Fruit fly (Drosophila melanogaster): ENCODE measurements around the gene Nhe2.

The Nhe2 gene

dm6 chr2L:21108759-21109282, 4.5 kb downstream of the Nhe2 start (continued):
- TF ChIP-seq Hr51 (GFP tag; optimal IDR thresholded peaks at IDR 0.05) (peak; percentile 33 to 74), Oaz (GFP tag; IDR thresholded peaks at IDR 0.05) (no peak), Lpt (GFP tag; optimal IDR thresholded peaks at IDR 0.05) (no peak), zfh2 (GFP tag; optimal IDR thresholded peaks at IDR 0.05) (peak; percentile 6), CG4282 (GFP tag; optimal IDR thresholded peaks at IDR 0.05) (no peak), ara (GFP tag; IDR thresholded peaks at IDR 0.05) (peak; percentile 64; the same call in 1 of the 2 replicates), CG9876 (GFP tag; optimal IDR thresholded peaks at IDR 0.05) (no peak), Optix (GFP tag; IDR thresholded peaks at IDR 0.05) (no peak), Chrac-16 (GFP tag; optimal IDR thresholded peaks at IDR 0.05) (peak; percentile 33), CG6689 (GFP tag; IDR thresholded peaks at IDR 0.05) (peak; percentile 54; the same call in 1 of the 2 replicates), luna (GFP tag; optimal IDR thresholded peaks at IDR 0.05) (no peak), CG30020 (tag; optimal IDR thresholded peaks at IDR 0.05) (peak; percentile 44), nerfin-2 (GFP tag; IDR thresholded peaks at IDR 0.05; ENCODE audit: partially characterized antibody) (no peak), CG4404 (GFP tag; IDR thresholded peaks at IDR 0.05) (no peak; the same call in 1 of the 2 replicates), bbx (GFP tag; IDR thresholded peaks at IDR 0.05; ENCODE audit: partially characterized antibody) (no peak), Ets97D (GFP tag; optimal IDR thresholded peaks at IDR 0.05) (peak; percentile 38), ewg (GFP tag; optimal IDR thresholded peaks at IDR 0.05) (peak; percentile 48), Fer3 (tag; optimal IDR thresholded peaks at IDR 0.05) (peak; percentile 20), Six4 (GFP tag; optimal IDR thresholded peaks at IDR 0.05) (no peak), HHEX (GFP tag; optimal IDR thresholded peaks at IDR 0.05) (peak; percentile 15), CG4424 (GFP tag; optimal IDR thresholded peaks at IDR 0.05) (peak; percentile 40), dpn (GFP tag; optimal IDR thresholded peaks at IDR 0.05) (peak; percentile 4 to 29), CG8290 (GFP tag; optimal IDR thresholded peaks at IDR 0.05) (peak; percentile 67), CG8290 (tag; optimal IDR thresholded peaks at IDR 0.05) (peak; percentile 2 to 60), HmgD (GFP tag; optimal IDR thresholded peaks at IDR 0.05) (no peak), tna (GFP tag; IDR thresholded peaks at IDR 0.05; ENCODE audit: partially characterized antibody) (no peak), CG3726 (GFP tag; IDR thresholded peaks at IDR 0.05) (no peak), Oli (tag; optimal IDR thresholded peaks at IDR 0.05) (peak; percentile 72), mirr (GFP tag; optimal IDR thresholded peaks at IDR 0.05) (no peak), Hr78 (GFP tag; optimal IDR thresholded peaks at IDR 0.05) (peak in 1 of 2 experiments; percentile 19), NC2α (GFP tag; optimal IDR thresholded peaks at IDR 0.05) (peak; percentile 47), Xrp1 (GFP tag; IDR thresholded peaks at IDR 0.05) (peak; percentile 62), CoRest (tag; optimal IDR thresholded peaks at IDR 0.05) (peak; percentile 75), fu2 (GFP tag; optimal IDR thresholded peaks at IDR 0.05) (no peak), CG13624 (GFP tag; optimal IDR thresholded peaks at IDR 0.05) (peak; percentile 19), hbn (GFP tag; IDR thresholded peaks at IDR 0.05; ENCODE audit: partially characterized antibody) (no peak), C15 (GFP tag; IDR thresholded peaks at IDR 0.05) (0 out of 3 replicates have a peak, but pooled peaks have one; percentile 54), CG15696 (tag; optimal IDR thresholded peaks at IDR 0.05) (peak; percentile 55), klu (GFP tag; IDR thresholded peaks at IDR 0.05) (no peak), chn (GFP tag; optimal IDR thresholded peaks at IDR 0.05) (peak; percentile 74), Hand (GFP tag; optimal IDR thresholded peaks at IDR 0.05) (no peak), CG3847 (GFP tag; IDR thresholded peaks at IDR 0.05) (peak; percentile 43; the same call in 1 of the 2 replicates), CG8388 (GFP tag; optimal IDR thresholded peaks at IDR 0.05) (peak; percentile 78), ftz-f1 (GFP tag; optimal IDR thresholded peaks at IDR 0.05) (no peak), CG10431 (GFP tag; optimal IDR thresholded peaks at IDR 0.05) (no peak), Camta (GFP tag; optimal IDR thresholded peaks at IDR 0.05) (peak; percentile 31), CG1603 (tag; optimal IDR thresholded peaks at IDR 0.05) (no peak), chif (GFP tag; optimal IDR thresholded peaks at IDR 0.05) (peak; percentile 16 to 72), CG10462 (GFP tag; optimal IDR thresholded peaks at IDR 0.05) (peak; percentile 39), da (GFP tag; optimal IDR thresholded peaks at IDR 0.05) (no peak), disco-r (GFP tag; optimal IDR thresholded peaks at IDR 0.05) (no peak)

All from whole organism, embryonic.